Worm (Caenorhabditis elegans) whole organism, L2 larva: Measurements from ENCODE around the gene C27A7.8.
"Not testable (repeated sequence)": the region's sequence is repeated elsewhere in the genome, so short reads cannot be mapped to it uniquely, and the experiment has no call there.

Source experiments
- R02D3.7 ChIP-seq: fragments of 150-350 bp; optimal IDR thresholded peaks from 2 replicates; lab custom pipeline; 2014; ENCODE audit warnings: missing biosample characterization, missing genetic modification characterization
- Y55F3AM.14 ChIP-seq: fragments of 200-800 bp; sonication (Bioruptor generic); optimal IDR thresholded peaks from 2 replicates; lab custom pipeline; 2018; ENCODE audit warnings: mild to moderate bottlenecking, missing genetic modification characterization, missing compliant biosample characterization
- ama-1 ChIP-seq: fragments of 150-350 bp; optimal IDR thresholded peaks from 2 replicates; lab custom pipeline; 2018; ENCODE audit warnings: inconsistent platforms
- blmp-1 ChIP-seq: sonication (generic microtip); optimal IDR thresholded peaks from 2 replicates; lab custom pipeline; 2017; ENCODE audit warnings: missing genetic modification characterization, mild to moderate bottlenecking, missing compliant biosample characterization, antibody characterized with exemption, moderate library complexity; ENCODE audit not compliant: insufficient read depth
- ceh-16 ChIP-seq: fragments of 150-350 bp; optimal IDR thresholded peaks from 2 replicates; lab custom pipeline; 2014; ENCODE audit warnings: missing biosample characterization, missing genetic modification characterization
- crh-2 ChIP-seq: sonication (generic microtip); optimal IDR thresholded peaks from 2 replicates; lab custom pipeline; 2017; ENCODE audit warnings: missing biosample characterization, missing genetic modification characterization
- egl-27 ChIP-seq: sonication (generic microtip); optimal IDR thresholded peaks from 3 replicates; lab custom pipeline; 2017; ENCODE audit warnings: missing biosample characterization, missing genetic modification reagents, missing genetic modification characterization
- elt-1 ChIP-seq: fragments of 150-350 bp; optimal IDR thresholded peaks from 2 replicates; lab custom pipeline; 2014; ENCODE audit warnings: missing biosample characterization, missing genetic modification characterization
- fos-1 ChIP-seq: fragments of 150-350 bp; optimal IDR thresholded peaks from 2 replicates; lab custom pipeline; 2014; ENCODE audit warnings: missing biosample characterization, missing genetic modification characterization
- gmeb-1 ChIP-seq: fragments of 150-350 bp; optimal IDR thresholded peaks from 2 replicates; lab custom pipeline; 2014; ENCODE audit warnings: missing biosample characterization, missing genetic modification characterization
- lin-11 ChIP-seq: fragments of 150-350 bp; sonication (generic microtip); optimal IDR thresholded peaks from 2 replicates; lab custom pipeline; 2014; ENCODE audit warnings: missing biosample characterization, missing genetic modification characterization, inconsistent platforms, mixed read lengths
- lin-13 ChIP-seq: fragments of 150-350 bp; optimal IDR thresholded peaks from 2 replicates; lab custom pipeline; 2014; ENCODE audit warnings: missing biosample characterization, missing genetic modification reagents, missing genetic modification characterization
- lsy-2 ChIP-seq, 2 experiments: fragments of 150-350 bp in 1 of 2; sonication (generic microtip) in 1 of 2; optimal IDR thresholded peaks; 2 replicates each; lab custom pipeline; 2014 to 2017; ENCODE audit warnings: missing biosample characterization in 2 of 2, missing genetic modification characterization in 2 of 2
- mab-5 ChIP-seq: fragments of 150-350 bp; optimal IDR thresholded peaks from 2 replicates; lab custom pipeline; 2014; ENCODE audit warnings: missing biosample characterization, missing genetic modification characterization
- mbf-1 ChIP-seq: sonication (generic microtip); optimal IDR thresholded peaks from 2 replicates; lab custom pipeline; 2017; ENCODE audit warnings: missing biosample characterization, missing genetic modification characterization
- mdl-1 ChIP-seq, 2 experiments: fragments of 150-350 bp in 1 of 2; sonication (generic microtip) in 1 of 2; optimal IDR thresholded peaks; 2 replicates each; lab custom pipeline; 2017; ENCODE audit warnings: missing biosample characterization in 2 of 2, missing genetic modification characterization in 2 of 2
- nhr-10 ChIP-seq: sonication (generic microtip); optimal IDR thresholded peaks from 2 replicates; lab custom pipeline; 2017; ENCODE audit warnings: missing biosample characterization, missing genetic modification characterization
- nhr-12 ChIP-seq: fragments of 150-350 bp; optimal IDR thresholded peaks from 2 replicates; lab custom pipeline; 2014; ENCODE audit warnings: missing biosample characterization, missing genetic modification characterization
- nhr-23 ChIP-seq: fragments of 150-350 bp; optimal IDR thresholded peaks from 2 replicates; lab custom pipeline; 2014; ENCODE audit warnings: missing biosample characterization, missing genetic modification reagents, missing genetic modification characterization
- nhr-237 ChIP-seq: fragments of 150-350 bp; optimal IDR thresholded peaks from 2 replicates; lab custom pipeline; 2014; ENCODE audit warnings: missing biosample characterization, missing genetic modification characterization
- nhr-25 ChIP-seq: fragments of 150-350 bp; sonication (generic microtip); optimal IDR thresholded peaks from 3 replicates; lab custom pipeline; 2014; ENCODE audit warnings: missing biosample characterization, missing genetic modification characterization
- nhr-6 ChIP-seq: fragments of 150-350 bp; optimal IDR thresholded peaks from 2 replicates; lab custom pipeline; 2014; ENCODE audit warnings: missing biosample characterization, missing genetic modification characterization
- nhr-77 ChIP-seq: fragments of 150-350 bp; optimal IDR thresholded peaks from 2 replicates; lab custom pipeline; 2014; ENCODE audit warnings: missing biosample characterization, missing genetic modification characterization
- peb-1 ChIP-seq: fragments of 150-350 bp; optimal IDR thresholded peaks from 2 replicates; lab custom pipeline; 2014; ENCODE audit warnings: missing biosample characterization, missing genetic modification characterization
- sem-4 ChIP-seq: fragments of 150-350 bp; optimal IDR thresholded peaks from 2 replicates; lab custom pipeline; 2014; ENCODE audit warnings: missing biosample characterization, missing genetic modification reagents, missing genetic modification characterization
- skn-1 ChIP-seq: sonication (generic microtip); optimal IDR thresholded peaks from 2 replicates; lab custom pipeline; 2017; ENCODE audit warnings: missing biosample characterization, missing genetic modification characterization
- sma-3 ChIP-seq: sonication (generic microtip); optimal IDR thresholded peaks from 2 replicates; lab custom pipeline; 2016; ENCODE audit warnings: missing genetic modification reagents, missing genetic modification characterization, missing compliant biosample characterization
- sma-9 ChIP-seq, 2 experiments: fragments of 150-350 bp in 1 of 2; sonication (generic microtip) in 1 of 2; optimal IDR thresholded peaks; 2 replicates each; lab custom pipeline; 2014 to 2016; ENCODE audit warnings: missing genetic modification characterization in 2 of 2, mild to moderate bottlenecking in 1 of 2, missing biosample characterization in 1 of 2, missing compliant biosample characterization in 1 of 2, missing genetic modification reagents in 1 of 2, moderate library complexity in 1 of 2
- snpc-4 ChIP-seq: fragments of 150-350 bp; optimal IDR thresholded peaks from 2 replicates; lab custom pipeline; 2014; ENCODE audit warnings: missing biosample characterization, missing genetic modification characterization
- unc-55 ChIP-seq: fragments of 150-350 bp; sonication (generic microtip); optimal IDR thresholded peaks from 3 replicates; lab custom pipeline; 2014; ENCODE audit warnings: missing biosample characterization, missing genetic modification reagents, missing genetic modification characterization
- unc-62 ChIP-seq: fragments of 150-350 bp; optimal IDR thresholded peaks from 2 replicates; lab custom pipeline; 2014; ENCODE audit warnings: missing biosample characterization, missing genetic modification reagents, missing genetic modification characterization
- zag-1 ChIP-seq: fragments of 150-350 bp; optimal IDR thresholded peaks from 2 replicates; lab custom pipeline; 2014; ENCODE audit warnings: missing biosample characterization, missing genetic modification characterization
- ztf-1 ChIP-seq: fragments of 200-800 bp; sonication (Bioruptor generic); conservative IDR thresholded peaks from 2 replicates; pipeline ENCODE4 v1.3.6; 2022; ENCODE audit warnings: missing genetic modification characterization, missing compliant biosample characterization
- ztf-11 ChIP-seq: sonication (generic microtip); optimal IDR thresholded peaks from 2 replicates; lab custom pipeline; 2017; ENCODE audit warnings: missing biosample characterization, missing genetic modification characterization

The C27A7.8 gene

ce11 chrV:12120381-12120780 lies 32.6 kb upstream of the C27A7.8 start, which contains the start of gene C13C4.7:
C13C4.7 (minus strand) TSS chrV:12120481.
- TF ChIP-seq mab-5 (tag; lab: Kevin White, UChicago) (no peak), nhr-77 (tag; lab: Kevin White, UChicago) (no peak), nhr-6 (tag; lab: Kevin White, UChicago) (no peak), ceh-16 (tag; lab: Kevin White, UChicago) (no peak), nhr-12 (tag; lab: Kevin White, UChicago) (no peak), nhr-237 (no peak), gmeb-1 (no peak), R02D3.7 (no peak), unc-55 (GFP tag; lab: Kevin White, UChicago) (no peak), skn-1 (tag; lab: Kevin White, UChicago) (no peak), lin-11 (no peak), sma-3 (no peak), ztf-11 (tag; lab: Kevin White, UChicago) (no peak), nhr-23 (no peak), ama-1 (lab: Kevin White, UChicago) (no peak), peb-1 (tag; lab: Kevin White, UChicago) (no peak), sma-9 (GFP tag; optimal IDR thresholded peaks at IDR 0.05; lab: Kevin White, UChicago) (no peak), sma-9 (tag; optimal IDR thresholded peaks at IDR 0.05; lab: Kevin White, UChicago) (no peak)

- TF ChIP-seq lin-13: no peak
- TF ChIP-seq, all 48 proteins: peak for 0
These were observed 31.7 kb upstream of the C27A7.8 start, which contains the start of gene C13C4.6 for ce11 chrV:12121274-12121673. C13C4.6 (plus strand) TSS chrV:12121574.

ce11 chrV:12130688-12131087 lies 22.3 kb upstream of the C27A7.8 start, which contains the start of gene C27A7.6:
C27A7.6 (minus strand) TSS chrV:12130788.
- TF ChIP-seq peb-1 (tag; lab: Kevin White, UChicago); snpc-4 (tag; lab: Kevin White, UChicago); crh-2: not testable (repeated sequence)

ce11 chrV:12131157-12131556 lies 21.8 kb upstream of the C27A7.8 start, which contains the start of gene enpp-1:
enpp-1 (plus strand) TSS chrV:12131457.
- TF ChIP-seq sma-3; fos-1 (tag; lab: Kevin White, UChicago); nhr-237: not testable (repeated sequence)

- TF ChIP-seq mab-5 (tag; lab: Kevin White, UChicago) (no peak), nhr-6 (tag; lab: Kevin White, UChicago) (no peak), lin-13 (no peak), lsy-2 (tag; optimal IDR thresholded peaks at IDR 0.05; lab: Kevin White, UChicago) (no peak), nhr-10 (tag; lab: Kevin White, UChicago) (no peak)
These were observed 15.0 kb upstream of the C27A7.8 start for ce11 chrV:12137942-12138341.

ce11 chrV:12140625-12141024 lies 12.3 kb upstream of the C27A7.8 start, which contains the start of gene C27A7.3:
C27A7.3 (plus strand) TSS chrV:12140925.
- TF ChIP-seq ztf-1 (GFP tag; lab: Robert Waterston, UW) (no peak), mbf-1 (no peak)

ce11 chrV:12150607-12151006 lies 2.4 kb upstream of the C27A7.8 start, which contains the start of gene che-11:
che-11 (minus strand) TSS chrV:12150707.
- TF ChIP-seq zag-1 (tag; lab: Kevin White, UChicago) (no peak), gmeb-1 (no peak)

ce11 chrV:12153784-12154183 lies 827 bp downstream of the C27A7.8 start:
- TF ChIP-seq nhr-77 (tag; lab: Kevin White, UChicago): no peak
- TF ChIP-seq lin-11: no peak
- TF ChIP-seq snpc-4 (tag; lab: Kevin White, UChicago): no peak
- TF ChIP-seq unc-62: no peak
- TF ChIP-seq blmp-1 (tag; lab: Kevin White, UChicago): no peak
- TF ChIP-seq mdl-1 (tag; optimal IDR thresholded peaks at IDR 0.05; lab: Kevin White, UChicago): no peak
- TF ChIP-seq Y55F3AM.14 (GFP tag; lab: Kevin White, UChicago): no peak
- no peak for TF ChIP-seq skn-1 (tag; lab: Kevin White, UChicago)
- no peak for TF ChIP-seq nhr-25 (tag; lab: Kevin White, UChicago)
- no peak for TF ChIP-seq elt-1 (tag; lab: Kevin White, UChicago)
- no peak for TF ChIP-seq egl-27 (tag; lab: Kevin White, UChicago)
- TF ChIP-seq nhr-6 (tag; lab: Kevin White, UChicago): no peak
- TF ChIP-seq gmeb-1: no peak
- TF ChIP-seq sem-4 (tag; lab: Kevin White, UChicago): no peak
- no peak for TF ChIP-seq ama-1 (lab: Kevin White, UChicago)
- no peak for TF ChIP-seq mbf-1
- TF ChIP-seq peb-1 (tag; lab: Kevin White, UChicago): no peak
- no peak for TF ChIP-seq fos-1 (tag; lab: Kevin White, UChicago)
